Worm (Caenorhabditis elegans) whole organism, L1 larva: ENCODE results near the gene nhr-63.

Experiments
- blmp-1 ChIP-seq: fragments of 150-350 bp; optimal IDR thresholded peaks from 2 replicates; lab custom pipeline; 2014; ENCODE audit warnings: missing biosample characterization, missing genetic modification characterization
- efl-3 ChIP-seq: fragments of 200-800 bp; sonication (Bioruptor generic); optimal IDR thresholded peaks from 2 replicates; lab custom pipeline; 2018; ENCODE audit warnings: mild to moderate bottlenecking, missing genetic modification characterization, missing compliant biosample characterization
- elt-3 ChIP-seq, 6 experiments: fragments of 150-350 bp in 1 of 6; sonication (generic microtip); optimal IDR thresholded peaks; 2 replicates each; lab custom pipeline; 2017 to 2018; ENCODE audit warnings: missing biosample characterization in 6 of 6, missing genetic modification characterization in 6 of 6, inconsistent platforms in 1 of 6
- lin-13 ChIP-seq: fragments of 150-350 bp; optimal IDR thresholded peaks from 2 replicates; lab custom pipeline; 2014; ENCODE audit warnings: missing biosample characterization, missing genetic modification reagents, missing genetic modification characterization
- lin-35 ChIP-seq, 2 experiments: fragments of 150-350 bp; optimal IDR thresholded peaks; 2 replicates each; lab custom pipeline; 2014; ENCODE audit warnings: missing biosample characterization in 2 of 2, missing genetic modification characterization in 2 of 2, missing genetic modification reagents in 2 of 2
- mdl-1 ChIP-seq, 2 experiments: fragments of 150-350 bp; optimal IDR thresholded peaks; 2 replicates each; lab custom pipeline; 2014 to 2017; ENCODE audit warnings: missing biosample characterization in 2 of 2, missing genetic modification characterization in 2 of 2, inconsistent platforms in 1 of 2
- skn-1 ChIP-seq: fragments of 150-350 bp; optimal IDR thresholded peaks from 2 replicates; lab custom pipeline; 2014; ENCODE audit warnings: missing biosample characterization, missing genetic modification characterization
- snpc-4 ChIP-seq: fragments of 150-350 bp; optimal IDR thresholded peaks from 2 replicates; lab custom pipeline; 2014; ENCODE audit warnings: missing biosample characterization, missing genetic modification characterization
- sptf-1 ChIP-seq: fragments of 150-350 bp; optimal IDR thresholded peaks from 2 replicates; lab custom pipeline; 2014; ENCODE audit warnings: missing biosample characterization, missing genetic modification characterization
- unc-62 ChIP-seq: fragments of 150-350 bp; optimal IDR thresholded peaks from 2 replicates; lab custom pipeline; 2014; ENCODE audit warnings: missing biosample characterization, missing genetic modification reagents, missing genetic modification characterization
- zag-1 ChIP-seq: fragments of 150-350 bp; optimal IDR thresholded peaks from 2 replicates; lab custom pipeline; 2014; ENCODE audit warnings: missing biosample characterization, missing genetic modification characterization

DNA sequence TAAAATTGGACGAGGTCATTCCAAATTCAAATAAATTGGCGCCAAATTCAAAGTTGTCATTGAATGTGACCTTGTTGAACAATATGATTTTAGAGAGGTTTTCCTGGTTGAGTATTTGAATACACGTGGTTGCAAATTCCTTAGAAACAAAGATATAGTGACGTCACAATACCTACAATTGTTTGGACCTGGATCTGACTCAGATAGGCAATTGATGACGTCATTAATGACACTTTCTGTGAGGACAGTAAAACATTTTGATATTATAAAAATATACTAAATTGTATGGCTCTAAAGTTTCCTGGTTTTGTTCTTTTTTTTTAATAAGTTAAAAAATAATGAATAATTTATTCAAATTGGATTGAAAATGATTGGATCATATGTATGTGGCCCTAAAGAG, 39.0 kb downstream of the nhr-63 start:
- no peak for TF ChIP-seq efl-3 (GFP tag; lab: Kevin White, UChicago)
- TF ChIP-seq zag-1 (tag; lab: Kevin White, UChicago) = no peak
- TF ChIP-seq lin-35 (GFP tag; optimal IDR thresholded peaks at IDR 0.05; lab: Kevin White, UChicago) = no peak
- no peak for TF ChIP-seq unc-62 (GFP tag; lab: Kevin White, UChicago)
- TF ChIP-seq snpc-4 (tag; lab: Kevin White, UChicago) = no peak
- no peak for TF ChIP-seq lin-13 (GFP tag; lab: Kevin White, UChicago)
- no peak for TF ChIP-seq sptf-1 (tag; lab: Kevin White, UChicago)
- TF ChIP-seq elt-3 (tag; optimal IDR thresholded peaks at IDR 0.05; lab: Kevin White, UChicago) = no peak
- TF ChIP-seq skn-1 = no peak
- TF ChIP-seq mdl-1 (tag; optimal IDR thresholded peaks at IDR 0.05; lab: Kevin White, UChicago) = no peak
- no peak for TF ChIP-seq blmp-1
